Worm (Caenorhabditis elegans): ENCODE data around the gene pqn-8.

Gene pqn-8

DNA sequence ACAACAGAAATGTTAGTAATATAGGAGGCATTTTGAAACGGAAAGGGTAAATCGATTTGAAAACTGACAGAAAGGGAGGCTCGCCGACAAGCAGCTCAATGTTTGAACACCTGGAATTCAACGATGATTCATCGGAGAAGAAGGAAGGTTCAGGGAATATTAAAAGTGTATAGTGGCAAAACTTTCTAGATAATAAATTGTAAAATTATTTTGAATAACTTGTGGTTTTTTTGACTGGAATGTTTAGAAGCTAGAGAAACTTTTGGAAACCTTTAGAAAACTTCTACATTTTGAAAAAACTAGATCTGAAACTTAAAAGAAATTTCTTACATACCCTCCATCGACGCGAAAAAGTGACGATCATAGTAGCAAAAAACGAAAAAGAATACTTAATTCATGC is at the start of gene pqn-8:
TSS of gene pqn-8 (minus strand) at position 101 of the 400 bp plus-strand sequence.
- TF ChIP-seq elt-1 (tag; optimal IDR thresholded peaks at IDR 0.05; ENCODE audit: borderline replicate concordance, insufficient read depth): no peak
- no peak for TF ChIP-seq flh-1 (GFP tag; optimal IDR thresholded peaks at IDR 0.05)
- TF ChIP-seq cnd-1 (tag; optimal IDR thresholded peaks at IDR 0.05): no peak
- no peak for TF ChIP-seq nhr-2 (tag; optimal IDR thresholded peaks at IDR 0.05)
- no peak for TF ChIP-seq nhr-12 (tag; optimal IDR thresholded peaks at IDR 0.05)
- no peak for TF ChIP-seq ztf-11 (tag; optimal IDR thresholded peaks at IDR 0.05)
- TF ChIP-seq ces-1 (GFP tag; optimal IDR thresholded peaks at IDR 0.05): no peak
- TF ChIP-seq sem-2 (GFP tag; optimal IDR thresholded peaks at IDR 0.05): no peak

DNA sequence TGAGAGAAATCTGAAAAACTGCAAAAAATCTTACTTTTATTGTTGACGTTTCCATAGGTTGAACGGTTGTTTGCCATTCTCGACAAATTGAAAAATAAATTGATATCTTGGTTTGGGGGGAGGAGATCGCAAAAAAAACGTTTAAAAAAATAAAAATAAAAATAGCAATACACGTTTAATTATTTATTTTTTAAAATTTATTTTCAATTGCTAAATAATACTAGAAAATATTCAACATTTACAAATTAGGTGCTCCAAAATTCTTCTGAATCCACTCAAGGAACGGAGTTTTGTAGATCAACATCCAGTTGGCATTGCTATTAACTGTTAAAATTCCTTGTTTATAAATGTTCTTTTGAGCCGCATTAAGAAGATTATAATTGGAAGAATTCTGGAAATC is 42.2 kb upstream of the pqn-8 start, which contains the start of gene T16G12.7:
TSS of gene T16G12.7 (minus strand) at position 101 of the 400 bp plus-strand sequence.
- TF ChIP-seq nhr-237 (tag; optimal IDR thresholded peaks at IDR 0.05): no peak
- no peak for TF ChIP-seq ztf-11 (tag; optimal IDR thresholded peaks at IDR 0.05)
- no peak for TF ChIP-seq sem-2 (GFP tag; optimal IDR thresholded peaks at IDR 0.05)

DNA sequence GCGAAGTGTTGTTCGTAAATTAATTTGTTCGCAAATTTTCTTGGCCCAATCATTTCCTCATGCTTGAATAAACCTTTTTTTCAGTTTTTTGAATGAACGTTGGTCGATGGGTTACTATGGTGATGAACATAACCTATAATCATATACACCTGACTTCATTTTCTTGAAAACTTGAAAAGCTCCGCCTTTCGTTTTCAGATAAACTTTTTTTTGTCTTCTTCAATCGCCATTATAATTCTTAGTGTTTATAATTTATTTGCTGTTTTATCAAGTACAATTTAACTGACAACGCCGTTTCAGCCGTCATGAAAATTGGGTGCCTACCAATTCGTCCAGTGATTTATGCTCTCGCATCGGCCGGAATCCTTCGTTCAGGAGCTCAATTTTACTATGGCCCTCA is 39.4 kb upstream of the pqn-8 start, which contains the start of gene M04D8.7:
TSS of gene M04D8.7 (plus strand) at position 301 of the 400 bp plus-strand sequence.
- no peak for TF ChIP-seq sptf-1 (tag; optimal IDR thresholded peaks at IDR 0.05)
- TF ChIP-seq elt-3 (tag; optimal IDR thresholded peaks at IDR 0.05): no peak
- no peak for TF ChIP-seq mls-2 (tag; optimal IDR thresholded peaks at IDR 0.05)
- no peak for TF ChIP-seq elt-1 (tag; optimal IDR thresholded peaks at IDR 0.05; ENCODE audit: borderline replicate concordance, insufficient read depth)
- no peak for TF ChIP-seq flh-1 (GFP tag; optimal IDR thresholded peaks at IDR 0.05)
- TF ChIP-seq nhr-2 (tag; optimal IDR thresholded peaks at IDR 0.05): no peak
- TF ChIP-seq unc-39 (tag; optimal IDR thresholded peaks at IDR 0.05): no peak
- no peak for TF ChIP-seq ceh-39 (tag; optimal IDR thresholded peaks at IDR 0.05)
- no peak for TF ChIP-seq ceh-83 (GFP tag; optimal IDR thresholded peaks at IDR 0.05)
- TF ChIP-seq lin-32 (GFP tag; optimal IDR thresholded peaks at IDR 0.05): no peak
- no peak for TF ChIP-seq nhr-76 (tag; optimal IDR thresholded peaks at IDR 0.05)
- no peak for TF ChIP-seq snpc-4 (tag; optimal IDR thresholded peaks at IDR 0.05)

DNA sequence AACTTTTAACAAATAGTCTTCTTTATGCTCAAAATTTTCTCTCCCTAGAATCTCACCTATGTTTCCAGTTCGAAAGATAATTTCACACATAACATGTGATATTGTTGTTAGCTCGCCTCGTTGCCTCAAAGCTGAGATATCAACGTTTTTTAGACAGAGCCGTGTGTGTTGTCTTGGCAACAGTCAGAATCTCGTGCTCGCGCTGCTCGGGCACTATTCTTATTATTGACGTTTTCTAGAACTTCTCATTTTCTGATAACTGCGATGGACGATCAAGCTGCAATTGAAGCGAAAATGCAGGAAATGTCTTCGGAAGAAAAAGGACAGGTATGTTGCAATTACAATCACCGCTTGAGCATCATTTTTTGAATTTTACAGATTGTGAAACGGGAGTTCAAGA is 38.0 kb upstream of the pqn-8 start, which contains the start of gene xbx-3:
TSS of gene xbx-3 (plus strand) at position 163 of the 400 bp plus-strand sequence.
- TF ChIP-seq drap-1 (GFP tag; optimal IDR thresholded peaks at IDR 0.05): no peak

DNA sequence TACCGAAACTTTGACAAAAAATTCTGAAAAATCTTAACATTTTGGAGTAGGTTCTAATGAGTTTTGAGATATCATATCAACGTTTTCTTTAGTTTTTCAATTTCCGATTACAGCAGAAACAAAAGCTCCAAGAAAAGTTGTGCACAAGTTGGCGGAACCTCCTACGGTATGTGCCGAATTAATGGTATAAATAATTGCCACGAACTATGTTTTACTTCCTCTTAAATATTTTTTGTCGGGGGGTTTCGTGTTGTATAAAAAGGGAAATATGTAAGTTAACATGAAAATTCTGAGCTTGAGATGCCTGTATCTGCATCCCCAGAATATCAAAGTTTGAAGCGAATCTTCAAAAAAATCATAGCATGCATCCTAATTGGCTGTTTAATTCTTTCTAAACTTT is 36.1 kb upstream of the pqn-8 start, which contains the start of gene M04D8.8:
TSS of gene M04D8.8 (plus strand) at position 301 of the 400 bp plus-strand sequence.
- no peak for TF ChIP-seq nhr-28 (tag; optimal IDR thresholded peaks at IDR 0.05)
- TF ChIP-seq ham-2 (GFP tag; optimal IDR thresholded peaks at IDR 0.05): no peak
- no peak for TF ChIP-seq nhr-76 (tag; optimal IDR thresholded peaks at IDR 0.05)
- no peak for TF ChIP-seq zip-8 (tag; optimal IDR thresholded peaks at IDR 0.05)
- no peak for TF ChIP-seq mep-1 (tag; optimal IDR thresholded peaks at IDR 0.05)
- no peak for TF ChIP-seq snpc-4 (tag; optimal IDR thresholded peaks at IDR 0.05)
- TF ChIP-seq unc-39 (tag; optimal IDR thresholded peaks at IDR 0.05): no peak
- no peak for TF ChIP-seq elt-3 (tag; optimal IDR thresholded peaks at IDR 0.05)
- no peak for TF ChIP-seq pha-4 (tag; optimal IDR thresholded peaks at IDR 0.05)
- no peak for TF ChIP-seq ceh-39 (tag; optimal IDR thresholded peaks at IDR 0.05)
- TF ChIP-seq ceh-83 (GFP tag; optimal IDR thresholded peaks at IDR 0.05): no peak
- TF ChIP-seq tbx-8 (GFP tag; optimal IDR thresholded peaks at IDR 0.05): no peak
- TF ChIP-seq sem-2 (GFP tag; optimal IDR thresholded peaks at IDR 0.05): no peak
- TF ChIP-seq hlh-1 (tag; optimal IDR thresholded peaks at IDR 0.05): no peak
- TF ChIP-seq elt-1 (tag; optimal IDR thresholded peaks at IDR 0.05; ENCODE audit: borderline replicate concordance, insufficient read depth): no peak
- TF ChIP-seq bed-3 (GFP tag; optimal IDR thresholded peaks at IDR 0.05): no peak
- no peak for TF ChIP-seq M03D4.4 (tag; optimal IDR thresholded peaks at IDR 0.05)

DNA sequence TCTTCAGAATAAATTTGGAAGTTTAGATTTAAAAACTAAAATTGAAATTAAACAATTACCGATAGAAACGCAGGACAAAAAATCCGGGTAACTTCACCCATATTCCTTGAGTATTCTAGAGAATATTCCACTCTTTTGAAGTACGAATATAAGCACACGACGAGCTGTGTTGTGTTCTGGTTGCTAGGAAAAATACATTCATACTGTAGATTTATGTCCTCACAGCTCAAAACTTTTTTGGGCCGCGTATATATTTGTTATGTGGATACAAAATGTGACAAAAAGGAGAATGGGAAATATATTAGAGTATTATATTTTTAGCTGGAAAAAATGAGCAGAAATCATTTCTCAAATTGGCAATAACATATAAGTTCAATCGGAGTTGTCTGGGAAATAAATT is 35.4 kb upstream of the pqn-8 start, which contains the start of gene M04D8.5:
TSS of gene M04D8.5 (minus strand) at position 101 of the 400 bp plus-strand sequence.
- TF ChIP-seq ces-1 (GFP tag; optimal IDR thresholded peaks at IDR 0.05): no peak
- TF ChIP-seq ham-2 (GFP tag; optimal IDR thresholded peaks at IDR 0.05): no peak
- TF ChIP-seq tbx-8 (GFP tag; optimal IDR thresholded peaks at IDR 0.05): no peak
- TF ChIP-seq flh-1 (GFP tag; optimal IDR thresholded peaks at IDR 0.05): no peak
- no peak for TF ChIP-seq blmp-1 (tag; optimal IDR thresholded peaks at IDR 0.05)
- TF ChIP-seq nhr-28 (tag; optimal IDR thresholded peaks at IDR 0.05): no peak
- no peak for TF ChIP-seq hlh-1 (tag; optimal IDR thresholded peaks at IDR 0.05)
- no peak for TF ChIP-seq sptf-1 (tag; optimal IDR thresholded peaks at IDR 0.05)
- TF ChIP-seq pha-4 (tag; optimal IDR thresholded peaks at IDR 0.05): no peak
- no peak for TF ChIP-seq mab-5 (tag; optimal IDR thresholded peaks at IDR 0.05)
- no peak for TF ChIP-seq unc-120 (tag; optimal IDR thresholded peaks at IDR 0.05; ENCODE audit: poor library complexity, severe bottlenecking)
- TF ChIP-seq ceh-83 (GFP tag; optimal IDR thresholded peaks at IDR 0.05): no peak
- TF ChIP-seq unc-39 (tag; optimal IDR thresholded peaks at IDR 0.05): no peak
- no peak for TF ChIP-seq nhr-76 (tag; optimal IDR thresholded peaks at IDR 0.05)
- TF ChIP-seq ceh-39 (tag; optimal IDR thresholded peaks at IDR 0.05): no peak
- no peak for TF ChIP-seq elt-1 (tag; optimal IDR thresholded peaks at IDR 0.05; ENCODE audit: borderline replicate concordance, insufficient read depth)
- TF ChIP-seq mls-2 (tag; optimal IDR thresholded peaks at IDR 0.05): no peak
- no peak for TF ChIP-seq elt-3 (tag; optimal IDR thresholded peaks at IDR 0.05)

Data from whole organism, mixed stage, embryonic.